Worm (Caenorhabditis elegans) whole organism, young adult: ENCODE measurements around the gene gtl-2.

Experiments used
- B0261.1 ChIP-seq: sonication (generic microtip); optimal IDR thresholded peaks from 2 replicates; lab custom pipeline; 2016; ENCODE audit warnings: mild to moderate bottlenecking, missing genetic modification characterization, moderate library complexity, missing compliant biosample characterization
- C06A6.2 ChIP-seq: fragments of 200-800 bp; sonication (Bioruptor generic); conservative IDR thresholded peaks from 2 replicates; pipeline ENCODE4 v1.3.6; 2022; ENCODE audit warnings: missing genetic modification characterization, missing compliant biosample characterization
- F33H1.4 ChIP-seq: fragments of 200-800 bp; sonication (Bioruptor generic); IDR thresholded peaks from 2 replicates; pipeline ENCODE4 v1.3.6; 2022; ENCODE audit warnings: missing genetic modification reagents, missing genetic modification characterization, missing compliant biosample characterization
- F37B4.10 ChIP-seq: fragments of 200-800 bp; sonication (Bioruptor generic); IDR thresholded peaks from 2 replicates; pipeline ENCODE4 v1.3.6; 2022; ENCODE audit warnings: missing genetic modification characterization, missing compliant biosample characterization
- F57C9.4 ChIP-seq: sonication (generic microtip); optimal IDR thresholded peaks from 2 replicates; lab custom pipeline; 2017; ENCODE audit warnings: mild to moderate bottlenecking, missing genetic modification characterization, missing compliant biosample characterization
- K12H6.12 ChIP-seq: fragments of 200-800 bp; sonication (Bioruptor generic); optimal IDR thresholded peaks from 2 replicates; lab custom pipeline; 2018; ENCODE audit warnings: mild to moderate bottlenecking, missing genetic modification characterization, missing compliant biosample characterization
- T07F8.4 ChIP-seq: sonication (generic microtip); optimal IDR thresholded peaks from 2 replicates; lab custom pipeline; 2016; ENCODE audit warnings: mild to moderate bottlenecking, missing genetic modification characterization, moderate library complexity, missing compliant biosample characterization
- aptf-3 ChIP-seq: fragments of 200-800 bp; sonication (Bioruptor generic); IDR thresholded peaks from 2 replicates; pipeline ENCODE4 v1.3.6; 2022; ENCODE audit warnings: missing genetic modification characterization, missing compliant biosample characterization
- atf-7 ChIP-seq: sonication (generic microtip); optimal IDR thresholded peaks from 2 replicates; lab custom pipeline; 2017; ENCODE audit warnings: mild to moderate bottlenecking, missing genetic modification characterization, missing compliant biosample characterization
- attf-3 ChIP-seq: fragments of 200-800 bp; sonication (Bioruptor generic); conservative IDR thresholded peaks from 2 replicates; pipeline ENCODE4 v1.3.6; 2022; ENCODE audit warnings: missing genetic modification reagents, missing genetic modification characterization, missing compliant biosample characterization
- attf-6 ChIP-seq: fragments of 200-800 bp; sonication (Bioruptor generic); IDR thresholded peaks from 2 replicates; pipeline ENCODE4 v1.3.6; 2022; ENCODE audit warnings: missing genetic modification reagents, missing genetic modification characterization, missing compliant biosample characterization
- cebp-2 ChIP-seq: fragments of 200-800 bp; sonication (Bioruptor generic); IDR thresholded peaks from 2 replicates; pipeline ENCODE4 v1.3.6; 2022; ENCODE audit warnings: missing genetic modification characterization, missing compliant biosample characterization
- ceh-91 ChIP-seq: fragments of 200-800 bp; sonication (Bioruptor generic); IDR thresholded peaks from 2 replicates; pipeline ENCODE4 v1.3.6; 2022; ENCODE audit warnings: missing genetic modification reagents, missing genetic modification characterization, missing compliant biosample characterization
- egl-44 ChIP-seq: fragments of 200-800 bp; sonication (Bioruptor generic); IDR thresholded peaks from 2 replicates; pipeline ENCODE4 v1.3.6; 2022; ENCODE audit warnings: missing genetic modification reagents, missing genetic modification characterization, missing compliant biosample characterization
- egrh-3 ChIP-seq: fragments of 200-800 bp; sonication (Bioruptor generic); IDR thresholded peaks from 2 replicates; pipeline ENCODE4 v1.3.6; 2022; ENCODE audit warnings: missing genetic modification reagents, missing genetic modification characterization, missing compliant biosample characterization
- hlh-26 ChIP-seq: fragments of 200-800 bp; sonication (Bioruptor generic); conservative IDR thresholded peaks from 2 replicates; pipeline ENCODE4 v1.3.6; 2022; ENCODE audit warnings: missing genetic modification reagents, missing genetic modification characterization, missing compliant biosample characterization
- hsf-1 ChIP-seq: fragments of 200-800 bp; sonication (Bioruptor generic); IDR thresholded peaks from 2 replicates; pipeline ENCODE4 v1.3.6; 2022; ENCODE audit warnings: missing genetic modification reagents, missing genetic modification characterization, missing compliant biosample characterization
- lin-26 ChIP-seq: fragments of 200-800 bp; sonication (Bioruptor generic); IDR thresholded peaks from 2 replicates; pipeline ENCODE4 v1.3.6; 2022; ENCODE audit warnings: missing genetic modification reagents, missing genetic modification characterization, missing compliant biosample characterization
- lin-35 ChIP-seq, 3 experiments: fragments of 150-350 bp in 2 of 3; sonication (generic microtip) in 1 of 3; optimal IDR thresholded peaks; 2 replicates each; lab custom pipeline; 2014 to 2018; ENCODE audit warnings: missing biosample characterization in 3 of 3, missing genetic modification characterization in 3 of 3, missing genetic modification reagents in 3 of 3
- lin-54 ChIP-seq: fragments of 200-800 bp; sonication (Bioruptor generic); optimal IDR thresholded peaks from 2 replicates; lab custom pipeline; 2018; ENCODE audit warnings: mild to moderate bottlenecking, missing genetic modification characterization, missing compliant biosample characterization
- lsl-1 ChIP-seq: fragments of 200-800 bp; sonication (Bioruptor generic); optimal IDR thresholded peaks from 2 replicates; lab custom pipeline; 2018; ENCODE audit warnings: mild to moderate bottlenecking, missing genetic modification characterization, moderate library complexity, missing compliant biosample characterization
- madf-3 ChIP-seq: fragments of 200-800 bp; sonication (Bioruptor generic); IDR thresholded peaks from 2 replicates; pipeline ENCODE4 v1.3.6; 2022; ENCODE audit warnings: missing genetic modification reagents, missing genetic modification characterization, missing compliant biosample characterization
- madf-6 ChIP-seq: fragments of 200-800 bp; sonication (Bioruptor generic); IDR thresholded peaks from 2 replicates; pipeline ENCODE4 v1.3.6; 2022; ENCODE audit warnings: missing genetic modification reagents, missing genetic modification characterization, missing compliant biosample characterization
- mes-4 ChIP-seq: sonication (generic microtip); optimal IDR thresholded peaks from 2 replicates; lab custom pipeline; 2016; ENCODE audit warnings: missing genotype, missing genetic modification characterization, missing compliant biosample characterization
- nfya-1 ChIP-seq: sonication (generic microtip); optimal IDR thresholded peaks from 2 replicates; lab custom pipeline; 2017; ENCODE audit warnings: antibody characterized with exemption, missing compliant biosample characterization, missing genetic modification characterization, borderline replicate concordance; ENCODE audit not compliant: insufficient read depth
- nfya-2 ChIP-seq: fragments of 200-800 bp; sonication (Bioruptor generic); IDR thresholded peaks from 2 replicates; pipeline ENCODE4 v1.3.6; 2022; ENCODE audit warnings: missing genetic modification reagents, missing genetic modification characterization, missing compliant biosample characterization
- nfyb-1 ChIP-seq: fragments of 200-800 bp; sonication (Bioruptor generic); IDR thresholded peaks from 2 replicates; pipeline ENCODE4 v1.3.6; 2022; ENCODE audit warnings: missing genetic modification reagents, missing genetic modification characterization, missing compliant biosample characterization
- nhr-27 ChIP-seq: fragments of 200-800 bp; sonication (Bioruptor generic); optimal IDR thresholded peaks from 2 replicates; lab custom pipeline; 2018; ENCODE audit warnings: mild to moderate bottlenecking, missing genetic modification characterization, moderate library complexity, missing compliant biosample characterization
- nhr-80 ChIP-seq: sonication (generic microtip); optimal IDR thresholded peaks from 2 replicates; lab custom pipeline; 2016; ENCODE audit warnings: missing genetic modification characterization, missing compliant biosample characterization
- snpc-1.3 ChIP-seq: sonication (generic microtip); optimal IDR thresholded peaks from 2 replicates; lab custom pipeline; 2017; ENCODE audit warnings: missing genetic modification characterization, mild to moderate bottlenecking, missing compliant biosample characterization, antibody characterized with exemption, moderate library complexity, missing genotype, missing genetic modification reagents; ENCODE audit not compliant: insufficient read depth
- snpc-4 ChIP-seq, 5 experiments: fragments of 150-350 bp in 1 of 5; sonication (generic microtip) in 4 of 5; optimal IDR thresholded peaks; 2 replicates each; lab custom pipeline; 2014 to 2018; ENCODE audit warnings: missing genetic modification characterization in 5 of 5, missing biosample characterization in 3 of 5, antibody characterized with exemption in 2 of 5, mild to moderate bottlenecking in 2 of 5, missing compliant biosample characterization in 2 of 5, missing genotype in 2 of 5, moderate library complexity in 2 of 5, missing genetic modification reagents in 1 of 5
- zfh-2 ChIP-seq: fragments of 200-800 bp; sonication (Bioruptor generic); conservative IDR thresholded peaks from 2 replicates; pipeline ENCODE4 v1.3.6; 2022; ENCODE audit warnings: missing genetic modification reagents, missing genetic modification characterization, missing compliant biosample characterization
- ztf-18 ChIP-seq: sonication (generic microtip); optimal IDR thresholded peaks from 2 replicates; lab custom pipeline; 2016; ENCODE audit warnings: missing genotype, mild to moderate bottlenecking, missing genetic modification characterization, missing compliant biosample characterization
- ztf-28 ChIP-seq: fragments of 200-800 bp; sonication (Bioruptor generic); IDR thresholded peaks from 2 replicates; pipeline ENCODE4 v1.3.6; 2022; ENCODE audit warnings: missing genetic modification reagents, missing genetic modification characterization, missing compliant biosample characterization
- ztf-3 ChIP-seq: fragments of 200-800 bp; sonication (Bioruptor generic); optimal IDR thresholded peaks from 2 replicates; lab custom pipeline; 2018; ENCODE audit warnings: mild to moderate bottlenecking, missing genetic modification characterization, missing compliant biosample characterization
- ztf-6 ChIP-seq: fragments of 200-800 bp; sonication (Bioruptor generic); IDR thresholded peaks from 2 replicates; pipeline ENCODE4 v1.3.6; 2022; ENCODE audit warnings: missing genetic modification reagents, missing genetic modification characterization, missing compliant biosample characterization

The gtl-2 gene

DNA sequence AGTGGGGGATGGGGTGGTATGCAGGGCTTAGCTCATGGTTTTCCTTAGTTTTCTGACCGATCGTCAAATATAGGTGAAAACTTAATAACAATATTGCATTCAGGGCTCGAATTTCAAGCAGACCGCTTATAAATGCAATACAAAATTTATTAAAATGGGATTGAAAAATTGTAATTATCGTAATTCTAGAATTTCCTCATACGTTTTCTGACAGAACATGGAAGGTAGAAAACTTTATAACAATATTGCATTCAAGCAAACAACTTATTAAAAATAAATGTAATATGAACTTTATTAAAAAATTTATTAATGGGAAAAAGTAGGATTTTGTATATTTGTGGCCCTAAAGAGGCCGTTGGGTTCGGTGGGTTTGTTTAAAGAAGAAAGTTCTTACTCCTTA is 50.4 kb downstream of the gtl-2 start (continued):
- TF ChIP-seq zfh-2 (GFP tag; lab: Robert Waterston, UW), result no peak
- no peak for TF ChIP-seq nhr-80 (tag; lab: Kevin White, UChicago)
- TF ChIP-seq atf-7 (tag; lab: Kevin White, UChicago), result no peak
- TF ChIP-seq F33H1.4 (GFP tag; lab: Robert Waterston, UW), result peak; percentile 37; the same call in 1 of the 2 replicates
- TF ChIP-seq attf-3, result no peak
- no peak for TF ChIP-seq lin-54 (GFP tag; lab: Kevin White, UChicago)
- no peak for TF ChIP-seq nfya-1 (tag; lab: Kevin White, UChicago)
- no peak for TF ChIP-seq B0261.1 (tag; lab: Kevin White, UChicago)
- no peak for TF ChIP-seq ztf-28 (GFP tag; lab: Robert Waterston, UW)
- no peak for TF ChIP-seq K12H6.12 (tag; lab: Kevin White, UChicago)
- TF ChIP-seq snpc-1.3 (tag; lab: Kevin White, UChicago), result no peak
- no peak for TF ChIP-seq nfya-2 (GFP tag; lab: Robert Waterston, UW)
- no peak for TF ChIP-seq egrh-3 (GFP tag; lab: Robert Waterston, UW)
- TF ChIP-seq ztf-6, result no peak
- TF ChIP-seq ceh-91 (GFP tag; lab: Robert Waterston, UW), result no peak
- no peak for TF ChIP-seq ztf-18 (tag; lab: Kevin White, UChicago)
- peak; percentile 26 for TF ChIP-seq mes-4 (tag; lab: Kevin White, UChicago)
- no peak for TF ChIP-seq hlh-26
- no peak for TF ChIP-seq F57C9.4 (tag; lab: Kevin White, UChicago)
- no peak for TF ChIP-seq T07F8.4 (tag; lab: Kevin White, UChicago)
- no peak for TF ChIP-seq nfyb-1 (GFP tag; lab: Robert Waterston, UW)
- TF ChIP-seq aptf-3 (GFP tag; lab: Robert Waterston, UW), result no peak
- TF ChIP-seq egl-44 (GFP tag; lab: Robert Waterston, UW), result peak; percentile 65; the same call in 1 of the 2 replicates
- no peak for TF ChIP-seq cebp-2 (GFP tag; lab: Robert Waterston, UW)
- TF ChIP-seq ztf-3 (GFP tag; lab: Kevin White, UChicago), result no peak
- peak; percentile 71; the same call in 1 of the 2 replicates for TF ChIP-seq attf-6 (GFP tag; lab: Robert Waterston, UW)
- no peak for TF ChIP-seq lsl-1 (GFP tag; lab: Kevin White, UChicago)
- no peak for TF ChIP-seq nhr-27 (tag; lab: Kevin White, UChicago)
- TF ChIP-seq F37B4.10 (GFP tag; lab: Robert Waterston, UW), result no peak
- no peak for TF ChIP-seq C06A6.2 (GFP tag; lab: Robert Waterston, UW)
- TF ChIP-seq lin-35 (GFP tag; optimal IDR thresholded peaks at IDR 0.05; lab: Kevin White, UChicago), result no peak
- no peak for TF ChIP-seq snpc-4 (GFP tag; optimal IDR thresholded peaks at IDR 0.05; lab: Kevin White, UChicago)
- peak in 1 of 4 experiments; percentile 25 for TF ChIP-seq snpc-4 (tag; optimal IDR thresholded peaks at IDR 0.05; lab: Kevin White, UChicago)

ce11 chrIV:11324741-11325140 is 51.5 kb downstream of the gtl-2 start, which contains the start of gene his-48:
Gene his-48 (plus strand): TSS chrIV:11324745.
- peak; percentile 38; the same call in 1 of the 2 replicates for TF ChIP-seq hsf-1 (GFP tag; lab: Robert Waterston, UW)
- 0 out of 2 replicates have a peak, but pooled peaks have one; percentile 24 for TF ChIP-seq madf-6 (GFP tag; lab: Robert Waterston, UW)
- peak; percentile 79 for TF ChIP-seq lin-26
- TF ChIP-seq attf-6 (GFP tag; lab: Robert Waterston, UW), result peak; percentile 57; the same call in 1 of the 2 replicates
- 0 out of 2 replicates have a peak, but pooled peaks have one; percentile 59 for TF ChIP-seq madf-3
